Worm (Caenorhabditis elegans): Measurements from ENCODE around the gene R01H2.1.

DNA sequence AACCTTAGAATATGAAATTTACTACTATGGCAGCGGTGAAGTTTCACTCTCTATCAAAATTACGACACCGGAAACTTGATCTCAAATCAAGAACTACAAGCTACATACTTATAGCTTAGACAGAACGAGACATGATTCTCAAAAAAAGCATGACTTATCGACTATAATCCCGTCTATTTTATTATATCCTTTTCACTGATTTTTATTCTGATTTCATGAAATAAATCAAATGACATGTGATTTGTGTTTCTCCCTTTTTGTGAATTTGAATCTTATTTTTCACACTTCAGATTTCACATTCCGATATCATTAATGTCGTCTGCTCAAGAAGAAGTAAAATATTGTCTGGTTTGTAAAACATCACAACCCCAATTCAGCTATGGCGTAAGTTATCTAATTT lies 37.3 kb downstream of the R01H2.1 start, which contains the start of gene ZK418.11:
- TF ChIP-seq ceh-9 (tag; optimal IDR thresholded peaks at IDR 0.05), result no peak
- no peak for TF ChIP-seq nhr-11 (tag; optimal IDR thresholded peaks at IDR 0.05)
- TF ChIP-seq ceh-48 (tag; optimal IDR thresholded peaks at IDR 0.05), result no peak
